Fruit fly (Drosophila melanogaster) whole organism, prepupa: ENCODE measurements around the gene goe.
A peak's percentile ranks its signal among the peaks of the same experiment; 100 is the strongest.

Experiments used
- Blimp-1 ChIP-seq: fragments of 200-800 bp; sonication (Bioruptor generic); optimal IDR thresholded peaks from 3 replicates; lab custom pipeline; 2017; ENCODE audit warnings: missing biosample characterization, missing genetic modification characterization, mild to moderate bottlenecking, moderate library complexity, missing genetic modification reagents
- CG11762 ChIP-seq: fragments of 200-800 bp; sonication (Bioruptor generic); optimal IDR thresholded peaks from 3 replicates; lab custom pipeline; 2016; ENCODE audit warnings: missing biosample characterization, missing genetic modification characterization; ENCODE audit not compliant: insufficient read depth
- CG11902 ChIP-seq: fragments of 200-800 bp; sonication (Bioruptor generic); optimal IDR thresholded peaks from 3 replicates; lab custom pipeline; 2016; ENCODE audit warnings: missing biosample characterization, missing genetic modification characterization
- CG15336 ChIP-seq: fragments of 200-800 bp; sonication (Bioruptor generic); IDR thresholded peaks from 2 replicates; pipeline ENCODE4 v1.3.6; 2022; ENCODE audit warnings: missing biosample characterization, missing genetic modification characterization
- CG16779 ChIP-seq: fragments of 200-800 bp; sonication (Bioruptor generic); optimal IDR thresholded peaks from 3 replicates; lab custom pipeline; 2017; ENCODE audit warnings: missing biosample characterization, mild to moderate bottlenecking, missing genetic modification characterization
- CG3032 ChIP-seq: fragments of 200-800 bp; optimal IDR thresholded peaks from 2 replicates; lab custom pipeline; 2019; ENCODE audit warnings: missing biosample characterization, mild to moderate bottlenecking, missing genetic modification characterization, moderate library complexity
- CG31627 ChIP-seq: fragments of 200-800 bp; sonication (Bioruptor generic); optimal IDR thresholded peaks from 3 replicates; lab custom pipeline; 2016; ENCODE audit warnings: missing biosample characterization, missing genetic modification characterization
- CG32006 ChIP-seq: fragments of 200-800 bp; sonication (Bioruptor generic); optimal IDR thresholded peaks from 3 replicates; lab custom pipeline; 2017; ENCODE audit warnings: missing biosample characterization, mild to moderate bottlenecking, missing genetic modification characterization
- CG34406 ChIP-seq: fragments of 200-800 bp; sonication (Bioruptor generic); optimal IDR thresholded peaks from 3 replicates; lab custom pipeline; 2016; ENCODE audit warnings: missing biosample characterization, missing genetic modification characterization
- CG3919 ChIP-seq: fragments of 200-800 bp; sonication (Bioruptor generic); optimal IDR thresholded peaks from 3 replicates; lab custom pipeline; 2016; ENCODE audit warnings: missing biosample characterization, missing genetic modification characterization
- CG6792 ChIP-seq: fragments of 200-800 bp; sonication (Bioruptor generic); optimal IDR thresholded peaks from 3 replicates; lab custom pipeline; 2016; ENCODE audit warnings: missing biosample characterization, missing genetic modification characterization
- CG6808 ChIP-seq: fragments of 200-800 bp; sonication (Bioruptor generic); optimal IDR thresholded peaks from 3 replicates; lab custom pipeline; 2017; ENCODE audit warnings: missing biosample characterization, missing genetic modification characterization, mild to moderate bottlenecking, moderate library complexity, missing genetic modification reagents
- CG6854 ChIP-seq: fragments of 200-800 bp; sonication (Bioruptor generic); optimal IDR thresholded peaks from 2 replicates; lab custom pipeline; 2017; ENCODE audit warnings: missing biosample characterization, mild to moderate bottlenecking, missing genetic modification characterization
- CG8319 ChIP-seq: fragments of 200-800 bp; sonication (Bioruptor generic); optimal IDR thresholded peaks from 3 replicates; lab custom pipeline; 2016; ENCODE audit warnings: missing biosample characterization, missing genetic modification characterization
- CG8632 ChIP-seq: fragments of 200-800 bp; sonication (Bioruptor generic); optimal IDR thresholded peaks from 3 replicates; lab custom pipeline; 2016; ENCODE audit warnings: missing biosample characterization, missing genetic modification characterization
- CG9139 ChIP-seq: fragments of 200-800 bp; sonication (Bioruptor generic); optimal IDR thresholded peaks from 3 replicates; lab custom pipeline; 2017; ENCODE audit warnings: missing biosample characterization, mild to moderate bottlenecking, missing genetic modification characterization
- Eip78C ChIP-seq: fragments of 200-800 bp; sonication (Bioruptor generic); peaks from one replicate; lab custom pipeline; 2016; ENCODE audit warnings: missing biosample characterization, missing genetic modification characterization
- Eip93F ChIP-seq: fragments of 200-800 bp; sonication (Bioruptor generic); optimal IDR thresholded peaks from 2 replicates; lab custom pipeline; 2016; ENCODE audit warnings: missing biosample characterization, mild to moderate bottlenecking, missing genetic modification characterization
- Ets21C ChIP-seq: fragments of 200-800 bp; sonication (Bioruptor generic); optimal IDR thresholded peaks from 3 replicates; lab custom pipeline; 2016; ENCODE audit warnings: missing biosample characterization, missing genetic modification characterization
- Gug ChIP-seq: fragments of 200-800 bp; sonication (Bioruptor generic); IDR thresholded peaks from 2 replicates; pipeline ENCODE4 v1.3.6; 2022; ENCODE audit warnings: missing biosample characterization, missing genetic modification characterization
- Hr4 ChIP-seq: fragments of 200-800 bp; sonication (Bioruptor generic); optimal IDR thresholded peaks from 3 replicates; lab custom pipeline; 2016; ENCODE audit warnings: missing biosample characterization, missing genetic modification characterization
- Lpt ChIP-seq: fragments of 200-800 bp; sonication (Bioruptor generic); optimal IDR thresholded peaks from 3 replicates; lab custom pipeline; 2016; ENCODE audit warnings: missing biosample characterization, missing genetic modification characterization
- OdsH ChIP-seq: fragments of 200-800 bp; sonication (Bioruptor generic); optimal IDR thresholded peaks from 3 replicates; lab custom pipeline; 2016; ENCODE audit warnings: missing biosample characterization, missing genetic modification characterization
- Sox102F ChIP-seq: fragments of 200-800 bp; sonication (Bioruptor generic); optimal IDR thresholded peaks from 2 replicates; lab custom pipeline; 2016; ENCODE audit warnings: missing biosample characterization, mild to moderate bottlenecking, missing genetic modification characterization
- Sox14 ChIP-seq: fragments of 200-800 bp; sonication (Bioruptor generic); optimal IDR thresholded peaks from 3 replicates; lab custom pipeline; 2016; ENCODE audit warnings: missing biosample characterization, missing genetic modification characterization
- achi ChIP-seq: fragments of 200-800 bp; sonication (Bioruptor generic); optimal IDR thresholded peaks from 3 replicates; lab custom pipeline; 2016; ENCODE audit warnings: missing biosample characterization, missing genetic modification characterization
- dac ChIP-seq: fragments of 200-800 bp; sonication (Bioruptor generic); optimal IDR thresholded peaks from 2 replicates; lab custom pipeline; 2017; ENCODE audit warnings: missing biosample characterization, mild to moderate bottlenecking, missing genetic modification characterization
- eg ChIP-seq: fragments of 200-800 bp; sonication (Bioruptor generic); IDR thresholded peaks from 3 replicates; pipeline ENCODE4 v1.3.6; 2022; ENCODE audit warnings: missing biosample characterization, missing genetic modification characterization
- esn ChIP-seq: fragments of 200-800 bp; sonication (Bioruptor generic); optimal IDR thresholded peaks from 2 replicates; lab custom pipeline; 2016; ENCODE audit warnings: missing biosample characterization, mild to moderate bottlenecking, missing genetic modification characterization, moderate library complexity
- fd85E ChIP-seq: fragments of 200-800 bp; sonication (Bioruptor generic); optimal IDR thresholded peaks from 3 replicates; lab custom pipeline; 2016; ENCODE audit warnings: missing biosample characterization, missing genetic modification characterization
- fkh ChIP-seq: fragments of 200-800 bp; sonication (Bioruptor generic); optimal IDR thresholded peaks from 3 replicates; lab custom pipeline; 2017; ENCODE audit warnings: missing biosample characterization, mild to moderate bottlenecking, missing genetic modification characterization, moderate library complexity
- salr ChIP-seq, 2 experiments: fragments of 200-800 bp; sonication (Bioruptor generic); optimal IDR thresholded peaks; 3 replicates each; lab custom pipeline; 2016 to 2018; ENCODE audit warnings: missing biosample characterization in 2 of 2, missing genetic modification characterization in 2 of 2, mild to moderate bottlenecking in 1 of 2
- spab ChIP-seq: fragments of 200-800 bp; sonication (Bioruptor generic); optimal IDR thresholded peaks from 2 replicates; lab custom pipeline; 2017; ENCODE audit warnings: missing biosample characterization, mild to moderate bottlenecking, missing genetic modification characterization, missing genetic modification reagents
- ss ChIP-seq, 2 experiments: fragments of 200-800 bp; sonication (Bioruptor generic); optimal IDR thresholded peaks; 2 replicates in 1 of 2; 3 replicates in 1 of 2; lab custom pipeline; 2017 to 2018; ENCODE audit warnings: mild to moderate bottlenecking in 2 of 2, missing biosample characterization in 2 of 2, missing genetic modification characterization in 2 of 2, moderate library complexity in 1 of 2
- svp ChIP-seq: fragments of 200-800 bp; sonication (Bioruptor generic); peaks from one replicate; lab custom pipeline; 2016; ENCODE audit warnings: missing biosample characterization, missing genetic modification characterization
- topi ChIP-seq: fragments of 200-800 bp; sonication (Bioruptor generic); optimal IDR thresholded peaks from 3 replicates; lab custom pipeline; 2016; ENCODE audit warnings: missing biosample characterization, missing genetic modification characterization
- vri ChIP-seq: fragments of 200-800 bp; sonication (Bioruptor generic); optimal IDR thresholded peaks from 3 replicates; lab custom pipeline; 2016; ENCODE audit warnings: missing biosample characterization, mild to moderate bottlenecking, missing genetic modification characterization

The goe gene

dm6 chrX:16695658-16696181 is 56.0 kb downstream of the goe start, which contains the start of gene CG4678:
Gene CG4678 (plus strand): TSS chrX:16696131.
- TF ChIP-seq OdsH (GFP tag; lab: Kevin White, UChicago) = no peak
- peak; percentile 72 for TF ChIP-seq svp

- peak; percentile 82 for TF ChIP-seq Eip78C (GFP tag; lab: Kevin White, UChicago)
- TF ChIP-seq CG3032 (tag; lab: Kevin White, UChicago) = no peak
- TF ChIP-seq CG16779 (tag; lab: Kevin White, UChicago) = no peak
- TF ChIP-seq topi = no peak
These were observed 56.8 kb downstream of the goe start, which contains the start of gene Septin4 for dm6 chrX:16694959-16695358. Gene Septin4 (minus strand): TSS chrX:16695173.

dm6 chrX:16694477-16694876 is 57.2 kb downstream of the goe start:
- TF ChIP-seq achi (GFP tag; lab: Kevin White, UChicago) (peak; percentile 19), Lpt (GFP tag; lab: Kevin White, UChicago) (peak; percentile 4), fkh (GFP tag; lab: Kevin White, UChicago) (peak; percentile 5), Gug (GFP tag; lab: Robert Waterston, UW) (no peak), eg (GFP tag; lab: Robert Waterston, UW) (peak; percentile 31; the same call in 1 of the 3 replicates), CG6854 (GFP tag; lab: Kevin White, UChicago) (no peak), CG11902 (GFP tag; lab: Kevin White, UChicago) (no peak), CG31627 (no peak), svp (peak; percentile 36), ss (GFP tag; optimal IDR thresholded peaks at IDR 0.05; lab: Kevin White, UChicago) (no peak), Eip78C (GFP tag; lab: Kevin White, UChicago) (peak; percentile 53)

- TF ChIP-seq CG11902 (GFP tag; lab: Kevin White, UChicago) (no peak), CG3919 (no peak), CG8319 (GFP tag; lab: Kevin White, UChicago) (no peak)
- TF ChIP-seq, all 60 proteins: peak for 0
These were observed 57.8 kb downstream of the goe start for dm6 chrX:16693805-16694387.

dm6 chrX:16692325-16692724 is 59.4 kb downstream of the goe start:
- TF ChIP-seq CG3032 (tag; lab: Kevin White, UChicago) (no peak), CG32006 (GFP tag; lab: Kevin White, UChicago) (peak; percentile 43), Eip78C (GFP tag; lab: Kevin White, UChicago) (peak; percentile 9), fkh (GFP tag; lab: Kevin White, UChicago) (peak; percentile 42), Lpt (GFP tag; lab: Kevin White, UChicago) (peak; percentile 7)

- TF ChIP-seq CG15336 (GFP tag; lab: Robert Waterston, UW) (peak; percentile 88), CG32006 (GFP tag; lab: Kevin White, UChicago) (peak; percentile 84), fd85E (no peak), Eip93F (GFP tag; lab: Kevin White, UChicago) (no peak), Gug (GFP tag; lab: Robert Waterston, UW) (peak; percentile 86), CG3919 (peak; percentile 78), CG16779 (tag; lab: Kevin White, UChicago) (peak; percentile 51), CG34406 (GFP tag; lab: Kevin White, UChicago) (peak; percentile 52), topi (peak; percentile 73), OdsH (GFP tag; lab: Kevin White, UChicago) (peak; percentile 80), CG8632 (GFP tag; lab: Kevin White, UChicago) (peak; percentile 55), CG11902 (GFP tag; lab: Kevin White, UChicago) (peak; percentile 51), salr (GFP tag; optimal IDR thresholded peaks at IDR 0.05; lab: Kevin White, UChicago) (peak; percentile 33 to 70), CG11762 (GFP tag; lab: Kevin White, UChicago) (peak; percentile 41), CG6808 (peak; percentile 35), CG6854 (GFP tag; lab: Kevin White, UChicago) (no peak), dac (GFP tag; lab: Kevin White, UChicago) (peak; percentile 68), achi (GFP tag; lab: Kevin White, UChicago) (peak; percentile 75), Hr4 (GFP tag; lab: Kevin White, UChicago) (peak; percentile 87), Sox102F (peak; percentile 51), esn (GFP tag; lab: Kevin White, UChicago) (peak; percentile 65), vri (GFP tag; lab: Kevin White, UChicago) (peak; percentile 34), CG9139 (GFP tag; lab: Kevin White, UChicago) (peak; percentile 11), Blimp-1 (GFP tag; lab: Kevin White, UChicago) (no peak), CG6792 (GFP tag; lab: Kevin White, UChicago) (peak; percentile 61), Lpt (GFP tag; lab: Kevin White, UChicago) (peak; percentile 80), spab (GFP tag; lab: Kevin White, UChicago) (peak; percentile 34), Sox14 (GFP tag; lab: Kevin White, UChicago) (peak; percentile 80), Ets21C (GFP tag; lab: Kevin White, UChicago) (peak; percentile 56)
These were observed 60.3 kb downstream of the goe start for dm6 chrX:16691440-16691839.
